Fruit fly (Drosophila melanogaster) whole organism, embryonic: Measurements from ENCODE around the gene Ctr1B.

Experiments used
- Bdp1 ChIP-seq: fragments of 200-800 bp; sonication (Bioruptor generic); optimal IDR thresholded peaks from 3 replicates; lab custom pipeline; 2016; ENCODE audit warnings: missing biosample characterization, missing genetic modification characterization
- CG10431 ChIP-seq: fragments of 200-800 bp; sonication (Bioruptor generic); optimal IDR thresholded peaks from 3 replicates; lab custom pipeline; 2018; ENCODE audit warnings: missing biosample characterization, mild to moderate bottlenecking, missing genetic modification characterization
- CG10979 ChIP-seq: fragments of 200-800 bp; sonication (Bioruptor generic); optimal IDR thresholded peaks from 2 replicates; lab custom pipeline; 2018; ENCODE audit warnings: missing biosample characterization, mild to moderate bottlenecking, missing genetic modification characterization, moderate library complexity
- CG11504 ChIP-seq: fragments of 200-800 bp; sonication (Bioruptor generic); optimal IDR thresholded peaks from 3 replicates; lab custom pipeline; 2019; ENCODE audit warnings: missing biosample characterization, mild to moderate bottlenecking, missing genetic modification characterization, moderate library complexity
- CG11695 ChIP-seq: fragments of 200-800 bp; sonication (Bioruptor generic); IDR thresholded peaks from 3 replicates; pipeline ENCODE4 v1.3.6; 2022; ENCODE audit warnings: missing biosample characterization, missing genetic modification characterization
- CG11723 ChIP-seq: fragments of 200-800 bp; sonication (Bioruptor generic); optimal IDR thresholded peaks from 2 replicates; lab custom pipeline; 2017; ENCODE audit warnings: missing biosample characterization, mild to moderate bottlenecking, missing genetic modification characterization
- CG13424 ChIP-seq: fragments of 200-800 bp; sonication (Bioruptor generic); optimal IDR thresholded peaks from 2 replicates; lab custom pipeline; 2019; ENCODE audit warnings: missing biosample characterization, mild to moderate bottlenecking, missing genetic modification characterization, moderate library complexity
- CG14050 ChIP-seq: fragments of 200-800 bp; sonication (Bioruptor generic); IDR thresholded peaks from 3 replicates; pipeline ENCODE4 v1.3.6; 2022; ENCODE audit warnings: missing biosample characterization, missing genetic modification characterization
- CG15696 ChIP-seq: fragments of 200-800 bp; sonication (Bioruptor generic); optimal IDR thresholded peaks from 2 replicates; lab custom pipeline; 2019; ENCODE audit warnings: missing biosample characterization, mild to moderate bottlenecking, missing genetic modification characterization, moderate library complexity
- CG16863 ChIP-seq: fragments of 200-800 bp; sonication (Bioruptor generic); optimal IDR thresholded peaks from 3 replicates; lab custom pipeline; 2016; ENCODE audit warnings: missing biosample characterization, missing genetic modification characterization
- CG17385 ChIP-seq: fragments of 200-800 bp; sonication (Bioruptor generic); optimal IDR thresholded peaks from 3 replicates; lab custom pipeline; 2018; ENCODE audit warnings: missing biosample characterization, mild to moderate bottlenecking, missing genetic modification characterization
- CG1832 ChIP-seq: fragments of 200-800 bp; sonication (Bioruptor generic); optimal IDR thresholded peaks from 2 replicates; lab custom pipeline; 2017; ENCODE audit warnings: missing biosample characterization, mild to moderate bottlenecking, missing genetic modification characterization, inconsistent platforms
- CG30020 ChIP-seq: fragments of 200-800 bp; optimal IDR thresholded peaks from 2 replicates; lab custom pipeline; 2019; ENCODE audit warnings: missing biosample characterization, mild to moderate bottlenecking, missing genetic modification characterization, moderate library complexity
- CG31441 ChIP-seq: fragments of 200-800 bp; sonication (Bioruptor generic); IDR thresholded peaks from 2 replicates; pipeline ENCODE4 v1.3.6; 2022; ENCODE audit warnings: missing biosample characterization, missing genetic modification characterization
- CG3281 ChIP-seq: fragments of 200-800 bp; sonication (Bioruptor generic); optimal IDR thresholded peaks from 3 replicates; lab custom pipeline; 2017; ENCODE audit warnings: missing biosample characterization, mild to moderate bottlenecking, missing genetic modification characterization
- CG34422 ChIP-seq: fragments of 200-800 bp; sonication (Bioruptor generic); IDR thresholded peaks from 3 replicates; pipeline ENCODE4 v1.3.6; 2022; ENCODE audit warnings: missing biosample characterization, missing genetic modification characterization
- CG4360 ChIP-seq: fragments of 200-800 bp; sonication (Bioruptor generic); IDR thresholded peaks from 2 replicates; pipeline ENCODE4 v1.3.6; 2022; ENCODE audit warnings: missing biosample characterization, missing genetic modification characterization
- CG6765 ChIP-seq: fragments of 200-800 bp; sonication (Bioruptor generic); optimal IDR thresholded peaks from 3 replicates; lab custom pipeline; 2017; ENCODE audit warnings: missing biosample characterization, mild to moderate bottlenecking, missing genetic modification characterization
- CG7271 ChIP-seq: fragments of 200-800 bp; sonication (Bioruptor generic); optimal IDR thresholded peaks from 2 replicates; lab custom pipeline; 2018; ENCODE audit warnings: missing biosample characterization, mild to moderate bottlenecking, missing genetic modification characterization, moderate library complexity
- CG7786 ChIP-seq: fragments of 200-800 bp; sonication (Bioruptor generic); optimal IDR thresholded peaks from 2 replicates; lab custom pipeline; 2016; ENCODE audit warnings: missing biosample characterization, missing genetic modification characterization
- CG7987 ChIP-seq: fragments of 200-800 bp; sonication (Bioruptor generic); optimal IDR thresholded peaks from 2 replicates; lab custom pipeline; 2018; ENCODE audit warnings: missing biosample characterization, mild to moderate bottlenecking, missing genetic modification characterization, moderate library complexity
- CG8359 ChIP-seq: fragments of 200-800 bp; sonication (Bioruptor generic); optimal IDR thresholded peaks from 2 replicates; lab custom pipeline; 2017; ENCODE audit warnings: missing biosample characterization, mild to moderate bottlenecking, missing genetic modification characterization, borderline replicate concordance
- CG9797 ChIP-seq: fragments of 200-800 bp; sonication (Bioruptor generic); optimal IDR thresholded peaks from 3 replicates; lab custom pipeline; 2018; ENCODE audit warnings: missing biosample characterization, mild to moderate bottlenecking, missing genetic modification characterization
- Chrac-16 ChIP-seq: fragments of 200-800 bp; sonication (Bioruptor generic); optimal IDR thresholded peaks from 3 replicates; lab custom pipeline; 2016; ENCODE audit warnings: missing biosample characterization, missing genetic modification characterization
- Eip74EF ChIP-seq, 2 experiments: fragments of 200-800 bp in 1 of 2; fragments of >200 bp in 1 of 2; sonication (Bioruptor generic) in 1 of 2; optimal IDR thresholded peaks; 2 replicates each; lab custom pipeline; 2017 to 2019; ENCODE audit warnings: missing biosample characterization in 2 of 2, missing genetic modification characterization in 2 of 2, mild to moderate bottlenecking in 1 of 2, moderate library complexity in 1 of 2
- H15 ChIP-seq: fragments of 200-800 bp; sonication (Bioruptor generic); IDR thresholded peaks from 3 replicates; pipeline ENCODE4 v1.3.6; 2022; ENCODE audit warnings: missing biosample characterization, missing genetic modification characterization
- Hey ChIP-seq: fragments of 200-800 bp; sonication (Bioruptor generic); optimal IDR thresholded peaks from 3 replicates; lab custom pipeline; 2018; ENCODE audit warnings: missing biosample characterization, mild to moderate bottlenecking, missing genetic modification characterization
- HmgZ ChIP-seq: fragments of 200-800 bp; sonication (Bioruptor generic); optimal IDR thresholded peaks from 2 replicates; lab custom pipeline; 2018; ENCODE audit warnings: missing biosample characterization, mild to moderate bottlenecking, missing genetic modification characterization
- Hr78 ChIP-seq, 2 experiments: fragments of 200-800 bp in 1 of 2; fragments of >200 bp in 1 of 2; sonication (Bioruptor generic) in 1 of 2; optimal IDR thresholded peaks; 2 replicates each; lab custom pipeline; 2017 to 2019; ENCODE audit warnings: missing biosample characterization in 2 of 2, missing genetic modification characterization in 2 of 2, mild to moderate bottlenecking in 1 of 2, moderate library complexity in 1 of 2
- MTF-1 ChIP-seq: fragments of 200-800 bp; sonication (Bioruptor generic); optimal IDR thresholded peaks from 2 replicates; lab custom pipeline; 2018; ENCODE audit warnings: missing biosample characterization, mild to moderate bottlenecking, missing genetic modification characterization, borderline replicate concordance
- NC2β ChIP-seq: fragments of 200-800 bp; sonication (Bioruptor generic); optimal IDR thresholded peaks from 2 replicates; lab custom pipeline; 2016; ENCODE audit warnings: missing biosample characterization, missing genetic modification characterization
- Nf-YA ChIP-seq: fragments of 200-800 bp; sonication (Bioruptor generic); IDR thresholded peaks from 2 replicates; pipeline ENCODE4 v1.3.6; 2022; ENCODE audit warnings: missing biosample characterization, missing genetic modification characterization
- Six4 ChIP-seq: fragments of 200-800 bp; sonication (Bioruptor generic); optimal IDR thresholded peaks from 2 replicates; lab custom pipeline; 2016; ENCODE audit warnings: missing biosample characterization, missing genetic modification characterization
- abd-A ChIP-seq: fragments of 200-800 bp; sonication (Bioruptor generic); optimal IDR thresholded peaks from 3 replicates; lab custom pipeline; 2019; ENCODE audit warnings: missing biosample characterization, mild to moderate bottlenecking, missing genetic modification characterization, moderate library complexity
- dysf ChIP-seq: fragments of 200-800 bp; sonication (Bioruptor generic); IDR thresholded peaks from 3 replicates; pipeline ENCODE4 v1.3.6; 2022; ENCODE audit warnings: missing biosample characterization, missing genetic modification characterization
- eve ChIP-seq, 2 experiments: fragments of >200 bp; optimal IDR thresholded peaks; 2 replicates each; lab custom pipeline; 2017; ENCODE audit warnings: missing biosample characterization in 2 of 2, missing genetic modification characterization in 2 of 2
- fd102C ChIP-seq: fragments of 200-800 bp; sonication (Bioruptor generic); optimal IDR thresholded peaks from 2 replicates; lab custom pipeline; 2018; ENCODE audit warnings: missing biosample characterization, mild to moderate bottlenecking, missing genetic modification characterization, moderate library complexity
- gcm ChIP-seq: fragments of 200-800 bp; sonication (Bioruptor generic); optimal IDR thresholded peaks from 2 replicates; lab custom pipeline; 2019; ENCODE audit warnings: missing biosample characterization, mild to moderate bottlenecking, missing genetic modification characterization, moderate library complexity
- gem ChIP-seq: fragments of 200-800 bp; sonication (Bioruptor generic); optimal IDR thresholded peaks from 2 replicates; lab custom pipeline; 2019; ENCODE audit warnings: missing biosample characterization, mild to moderate bottlenecking, missing genetic modification characterization, moderate library complexity
- ind ChIP-seq: fragments of 200-800 bp; sonication (Bioruptor generic); optimal IDR thresholded peaks from 3 replicates; lab custom pipeline; 2016; ENCODE audit warnings: missing biosample characterization, missing genetic modification characterization
- kay ChIP-seq: fragments of 200-800 bp; sonication (Bioruptor generic); optimal IDR thresholded peaks from 2 replicates; lab custom pipeline; 2016; ENCODE audit warnings: missing biosample characterization, missing genetic modification characterization
- klu ChIP-seq: fragments of 200-800 bp; sonication (Bioruptor generic); IDR thresholded peaks from 2 replicates; pipeline ENCODE4 v1.3.6; 2022; ENCODE audit warnings: missing biosample characterization, missing genetic modification characterization
- nom ChIP-seq: fragments of 200-800 bp; sonication (Bioruptor generic); optimal IDR thresholded peaks from 2 replicates; lab custom pipeline; 2017; ENCODE audit warnings: missing biosample characterization, missing genetic modification characterization, mild to moderate bottlenecking, moderate library complexity, missing genetic modification reagents
- p53 ChIP-seq: fragments of 200-800 bp; sonication (Bioruptor generic); optimal IDR thresholded peaks from 2 replicates; lab custom pipeline; 2016; ENCODE audit warnings: missing biosample characterization, missing genetic modification characterization
- row ChIP-seq: fragments of 200-800 bp; sonication (Bioruptor generic); IDR thresholded peaks from 3 replicates; pipeline ENCODE4 v1.3.6; 2022; ENCODE audit warnings: missing biosample characterization, missing genetic modification characterization
- sd ChIP-seq: fragments of 200-800 bp; sonication (Bioruptor generic); optimal IDR thresholded peaks from 3 replicates; lab custom pipeline; 2018; ENCODE audit warnings: missing biosample characterization, mild to moderate bottlenecking, missing genetic modification characterization, moderate library complexity
- sug ChIP-seq: fragments of 200-800 bp; optimal IDR thresholded peaks from 2 replicates; lab custom pipeline; 2019; ENCODE audit warnings: missing biosample characterization, mild to moderate bottlenecking, missing genetic modification characterization, moderate library complexity
- tin ChIP-seq: fragments of 200-800 bp; sonication (Bioruptor generic); optimal IDR thresholded peaks from 3 replicates; lab custom pipeline; 2016; ENCODE audit warnings: missing biosample characterization, missing genetic modification characterization
- tio ChIP-seq: fragments of 200-800 bp; sonication (Bioruptor generic); optimal IDR thresholded peaks from 2 replicates; lab custom pipeline; 2017; ENCODE audit warnings: missing biosample characterization, missing genetic modification characterization, inconsistent platforms
- zfh2 ChIP-seq: fragments of 200-800 bp; sonication (Bioruptor generic); optimal IDR thresholded peaks from 2 replicates; lab custom pipeline; 2016; ENCODE audit warnings: missing biosample characterization, missing genetic modification characterization

Ctr1B gene

dm6 chr3R:8355579-8355978 is 38.2 kb downstream of the Ctr1B start (continued):
- TF ChIP-seq CG7987 (peak; percentile 87), CG4360 (peak; percentile 63), NC2β (peak; percentile 91), tin (peak; percentile 97), CG11695 (peak; percentile 96), Nf-YA (GFP tag; lab: Robert Waterston, UW) (peak; percentile 91), abd-A (tag; lab: Kevin White, UChicago) (peak; percentile 80), CG34422 (peak; percentile 92), CG15696 (tag; lab: Kevin White, UChicago) (peak; percentile 56), Six4 (peak; percentile 91), row (GFP tag; lab: Robert Waterston, UW) (peak; percentile 97), CG3281 (GFP tag; lab: Kevin White, UChicago) (peak; percentile 96), H15 (GFP tag; lab: Robert Waterston, UW) (peak; percentile 90), CG1832 (no peak), fd102C (GFP tag; lab: Kevin White, UChicago) (no peak), CG10431 (no peak), CG10979 (tag; lab: Kevin White, UChicago) (peak; percentile 87), CG7271 (tag; lab: Kevin White, UChicago) (peak; percentile 37), CG31441 (GFP tag; lab: Robert Waterston, UW) (peak; percentile 76), Hey (peak; percentile 83), ind (GFP tag; lab: Kevin White, UChicago) (peak; percentile 95), CG9797 (GFP tag; lab: Kevin White, UChicago) (no peak), tio (GFP tag; lab: Kevin White, UChicago) (peak; percentile 96), CG13424 (peak; percentile 92), CG14050 (GFP tag; lab: Robert Waterston, UW) (peak; percentile 91), kay (GFP tag; lab: Kevin White, UChicago) (peak; percentile 96), CG7786 (GFP tag; lab: Kevin White, UChicago) (peak; percentile 96), Chrac-16 (peak; percentile 95), dysf (GFP tag; lab: Robert Waterston, UW) (peak; percentile 96), CG11723 (GFP tag; lab: Kevin White, UChicago) (peak; percentile 80), gcm (peak; percentile 83), eve (GFP tag; optimal IDR thresholded peaks at IDR 0.05; lab: Kevin White, UChicago) (no peak), HmgZ (tag; lab: Kevin White, UChicago) (peak; percentile 99), Eip74EF (GFP tag; optimal IDR thresholded peaks at IDR 0.05; lab: Kevin White, UChicago) (peak in 1 of 2 experiments; percentile 81), MTF-1 (GFP tag; lab: Kevin White, UChicago) (peak; percentile 79), nom (GFP tag; lab: Kevin White, UChicago) (peak; percentile 27), CG30020 (tag; lab: Kevin White, UChicago) (peak; percentile 17), CG11504 (tag; lab: Kevin White, UChicago) (peak; percentile 93), klu (GFP tag; lab: Robert Waterston, UW) (peak; percentile 92), Hr78 (GFP tag; optimal IDR thresholded peaks at IDR 0.05; lab: Kevin White, UChicago) (peak in 1 of 2 experiments; percentile 64), sug (peak; percentile 79), CG6765 (GFP tag; lab: Kevin White, UChicago) (peak; percentile 93), gem (tag; lab: Kevin White, UChicago) (peak; percentile 97), p53 (GFP tag; lab: Kevin White, UChicago) (peak; percentile 91), CG17385 (GFP tag; lab: Kevin White, UChicago) (peak; percentile 92), Bdp1 (GFP tag; lab: Kevin White, UChicago) (peak; percentile 90), CG16863 (GFP tag; lab: Kevin White, UChicago) (peak; percentile 90), zfh2 (GFP tag; lab: Kevin White, UChicago) (peak; percentile 95), CG8359 (GFP tag; lab: Kevin White, UChicago) (peak; percentile 51), sd (tag; lab: Kevin White, UChicago) (peak; percentile 90)
